Fruit fly (Drosophila melanogaster) whole organism, embryonic: ENCODE measurements around the gene mus301.

Source experiments
- ATbp ChIP-seq: fragments of 200-800 bp; sonication (Bioruptor generic); optimal IDR thresholded peaks from 2 replicates; lab custom pipeline; 2017; ENCODE audit warnings: missing biosample characterization, mild to moderate bottlenecking, missing genetic modification characterization, missing genetic modification reagents
- B-H2 ChIP-seq: fragments of 200-800 bp; sonication (Bioruptor generic); optimal IDR thresholded peaks from 2 replicates; lab custom pipeline; 2018; ENCODE audit warnings: missing biosample characterization, mild to moderate bottlenecking, missing genetic modification characterization
- Blimp-1 ChIP-seq: fragments of 200-800 bp; sonication (Bioruptor generic); optimal IDR thresholded peaks from 3 replicates; lab custom pipeline; 2018; ENCODE audit warnings: missing biosample characterization, missing genetic modification characterization, mild to moderate bottlenecking, moderate library complexity, missing genetic modification reagents
- CG10147 ChIP-seq: fragments of 200-800 bp; sonication (Bioruptor generic); optimal IDR thresholded peaks from 2 replicates; lab custom pipeline; 2019; ENCODE audit warnings: missing biosample characterization, mild to moderate bottlenecking, missing genetic modification characterization, moderate library complexity
- CG10274 ChIP-seq: fragments of 200-800 bp; sonication (Bioruptor generic); optimal IDR thresholded peaks from 3 replicates; lab custom pipeline; 2017; ENCODE audit warnings: missing biosample characterization, mild to moderate bottlenecking, missing genetic modification characterization
- CG10462 ChIP-seq: fragments of 200-800 bp; sonication (Bioruptor generic); optimal IDR thresholded peaks from 2 replicates; lab custom pipeline; 2016; ENCODE audit warnings: missing biosample characterization, missing genetic modification characterization
- CG10959 ChIP-seq: fragments of 200-800 bp; sonication (Bioruptor generic); IDR thresholded peaks from 2 replicates; pipeline ENCODE4 v1.3.6; 2022; ENCODE audit warnings: missing biosample characterization, missing genetic modification characterization
- CG16779 ChIP-seq: fragments of 200-800 bp; sonication (Bioruptor generic); IDR thresholded peaks from 2 replicates; pipeline ENCODE4 v1.3.6; 2022; ENCODE audit warnings: missing biosample characterization, missing genetic modification characterization
- CG17829 ChIP-seq: fragments of 200-800 bp; optimal IDR thresholded peaks from 2 replicates; lab custom pipeline; 2019; ENCODE audit warnings: missing biosample characterization, mild to moderate bottlenecking, missing genetic modification characterization, moderate library complexity
- CG18011 ChIP-seq: fragments of 200-800 bp; sonication (Bioruptor generic); optimal IDR thresholded peaks from 2 replicates; lab custom pipeline; 2017; ENCODE audit warnings: missing biosample characterization, missing genetic modification characterization, mild to moderate bottlenecking, moderate library complexity, missing genotype
- CG18262 ChIP-seq: fragments of 200-800 bp; optimal IDR thresholded peaks from 3 replicates; lab custom pipeline; 2019; ENCODE audit warnings: missing biosample characterization, mild to moderate bottlenecking, missing genetic modification characterization, moderate library complexity
- CG18476 ChIP-seq: fragments of 200-800 bp; sonication (Bioruptor generic); optimal IDR thresholded peaks from 2 replicates; lab custom pipeline; 2016; ENCODE audit warnings: missing biosample characterization, mild to moderate bottlenecking, missing genetic modification characterization
- CG31365 ChIP-seq: fragments of 200-800 bp; sonication (Bioruptor generic); optimal IDR thresholded peaks from 2 replicates; lab custom pipeline; 2018; ENCODE audit warnings: missing biosample characterization, mild to moderate bottlenecking, missing genetic modification characterization
- CG31441 ChIP-seq: fragments of 200-800 bp; sonication (Bioruptor generic); IDR thresholded peaks from 2 replicates; pipeline ENCODE4 v1.3.6; 2022; ENCODE audit warnings: missing biosample characterization, missing genetic modification characterization
- CG34422 ChIP-seq: fragments of 200-800 bp; sonication (Bioruptor generic); IDR thresholded peaks from 3 replicates; pipeline ENCODE4 v1.3.6; 2022; ENCODE audit warnings: missing biosample characterization, missing genetic modification characterization
- CG3995 ChIP-seq: fragments of 200-800 bp; sonication (Bioruptor generic); optimal IDR thresholded peaks from 3 replicates; lab custom pipeline; 2016; ENCODE audit warnings: missing biosample characterization, missing genetic modification characterization
- CG4404 ChIP-seq: fragments of 200-800 bp; sonication (Bioruptor generic); IDR thresholded peaks from 2 replicates; pipeline ENCODE4 v1.3.6; 2022; ENCODE audit warnings: missing biosample characterization, missing genetic modification characterization
- CG6689 ChIP-seq: fragments of 200-800 bp; sonication (Bioruptor generic); IDR thresholded peaks from 2 replicates; pipeline ENCODE4 v1.3.6; 2022; ENCODE audit warnings: missing biosample characterization, missing genetic modification characterization
- CG7271 ChIP-seq: fragments of 200-800 bp; sonication (Bioruptor generic); optimal IDR thresholded peaks from 2 replicates; lab custom pipeline; 2018; ENCODE audit warnings: missing biosample characterization, mild to moderate bottlenecking, missing genetic modification characterization, moderate library complexity
- CG7963 ChIP-seq: fragments of 200-800 bp; sonication (Bioruptor generic); IDR thresholded peaks from 3 replicates; pipeline ENCODE4 v1.3.6; 2022; ENCODE audit warnings: missing biosample characterization, missing genetic modification characterization; ENCODE audit not compliant: partially characterized antibody
- CG9797 ChIP-seq: fragments of 200-800 bp; sonication (Bioruptor generic); optimal IDR thresholded peaks from 3 replicates; lab custom pipeline; 2018; ENCODE audit warnings: missing biosample characterization, mild to moderate bottlenecking, missing genetic modification characterization
- CHES-1-like ChIP-seq: fragments of 200-800 bp; sonication (Bioruptor generic); optimal IDR thresholded peaks from 2 replicates; lab custom pipeline; 2016; ENCODE audit warnings: missing biosample characterization, missing genetic modification characterization
- Dll ChIP-seq: fragments of 200-800 bp; sonication (Bioruptor generic); IDR thresholded peaks from 4 replicates; pipeline ENCODE4 v1.3.6; 2022; ENCODE audit warnings: missing biosample characterization, missing genetic modification characterization; ENCODE audit not compliant: partially characterized antibody
- Ets65A ChIP-seq: fragments of 200-800 bp; sonication (Bioruptor generic); peaks from one replicate; lab custom pipeline; 2016; ENCODE audit warnings: missing biosample characterization, missing genetic modification characterization
- H2.0 ChIP-seq: fragments of 200-800 bp; sonication (Bioruptor generic); IDR thresholded peaks from 2 replicates; pipeline ENCODE4 v1.3.6; 2022; ENCODE audit warnings: missing biosample characterization, missing genetic modification characterization
- Hmr ChIP-seq: fragments of 200-800 bp; sonication (Bioruptor generic); optimal IDR thresholded peaks from 3 replicates; lab custom pipeline; 2017; ENCODE audit warnings: mild to moderate bottlenecking, missing biosample characterization, missing genetic modification reagents, missing genetic modification characterization
- Jarid2 ChIP-seq: fragments of 200-800 bp; sonication (Bioruptor generic); optimal IDR thresholded peaks from 3 replicates; lab custom pipeline; 2017; ENCODE audit warnings: mild to moderate bottlenecking, missing biosample characterization, missing genetic modification reagents, missing genetic modification characterization
- Poxn ChIP-seq: fragments of 200-800 bp; sonication (Bioruptor generic); IDR thresholded peaks from 2 replicates; pipeline ENCODE4 v1.3.6; 2022; ENCODE audit warnings: missing biosample characterization, missing genetic modification characterization
- Rfx ChIP-seq: fragments of 200-800 bp; sonication (Bioruptor generic); IDR thresholded peaks from 2 replicates; pipeline ENCODE4 v1.3.6; 2022; ENCODE audit warnings: missing biosample characterization, missing genetic modification characterization
- Vsx1 ChIP-seq: fragments of 200-800 bp; sonication (Bioruptor generic); optimal IDR thresholded peaks from 2 replicates; lab custom pipeline; 2017; ENCODE audit warnings: missing biosample characterization, mild to moderate bottlenecking, missing genetic modification characterization, missing genetic modification reagents
- abd-A ChIP-seq: fragments of 200-800 bp; sonication (Bioruptor generic); optimal IDR thresholded peaks from 3 replicates; lab custom pipeline; 2019; ENCODE audit warnings: missing biosample characterization, mild to moderate bottlenecking, missing genetic modification characterization, moderate library complexity
- ac ChIP-seq: fragments of 200-800 bp; sonication (Bioruptor generic); optimal IDR thresholded peaks from 3 replicates; lab custom pipeline; 2017; ENCODE audit warnings: missing biosample characterization, mild to moderate bottlenecking, missing genetic modification characterization
- az2 ChIP-seq: fragments of 200-800 bp; sonication (Bioruptor generic); optimal IDR thresholded peaks from 3 replicates; lab custom pipeline; 2016; ENCODE audit warnings: missing biosample characterization, missing genetic modification characterization
- bsh ChIP-seq, 2 experiments: fragments of 200-800 bp; sonication (Bioruptor generic); optimal IDR thresholded peaks; 2 replicates each; lab custom pipeline; 2017 to 2018; ENCODE audit warnings: mild to moderate bottlenecking in 2 of 2, missing biosample characterization in 2 of 2, missing genetic modification characterization in 2 of 2, moderate library complexity in 1 of 2
- crc ChIP-seq: fragments of 200-800 bp; sonication (Bioruptor generic); optimal IDR thresholded peaks from 2 replicates; lab custom pipeline; 2016; ENCODE audit warnings: missing biosample characterization, missing genetic modification characterization
- danr ChIP-seq: fragments of 200-800 bp; sonication (Bioruptor generic); IDR thresholded peaks from 2 replicates; pipeline ENCODE4 v1.3.6; 2022; ENCODE audit warnings: missing biosample characterization, missing genetic modification characterization
- dmrt11E ChIP-seq: fragments of 200-800 bp; sonication (Bioruptor generic); optimal IDR thresholded peaks from 3 replicates; lab custom pipeline; 2018; ENCODE audit warnings: missing biosample characterization, mild to moderate bottlenecking, missing genetic modification characterization, moderate library complexity
- ems ChIP-seq: fragments of 200-800 bp; sonication (Bioruptor generic); optimal IDR thresholded peaks from 3 replicates; lab custom pipeline; 2016; ENCODE audit warnings: missing biosample characterization, missing genetic modification characterization
- fd64A ChIP-seq: fragments of 200-800 bp; sonication (Bioruptor generic); optimal IDR thresholded peaks from 3 replicates; lab custom pipeline; 2018; ENCODE audit warnings: missing biosample characterization, mild to moderate bottlenecking, missing genetic modification characterization
- jigr1 ChIP-seq: fragments of 200-800 bp; sonication (Bioruptor generic); IDR thresholded peaks from 3 replicates; pipeline ENCODE4 v1.3.6; 2022; ENCODE audit warnings: missing biosample characterization, missing genetic modification characterization
- mam ChIP-seq: fragments of 200-800 bp; sonication (Bioruptor generic); optimal IDR thresholded peaks from 3 replicates; lab custom pipeline; 2016; ENCODE audit warnings: missing biosample characterization, missing genetic modification characterization
- otp ChIP-seq: fragments of 200-800 bp; sonication (Bioruptor generic); IDR thresholded peaks from 3 replicates; pipeline ENCODE4, ENCODE4 v1.3.6; 2022; ENCODE audit warnings: missing biosample characterization, missing genetic modification characterization
- pum ChIP-seq: fragments of 200-800 bp; sonication (Bioruptor generic); optimal IDR thresholded peaks from 2 replicates; lab custom pipeline; 2016; ENCODE audit warnings: missing biosample characterization, missing genetic modification characterization
- ro ChIP-seq: fragments of 200-800 bp; sonication (Bioruptor generic); IDR thresholded peaks from 2 replicates; pipeline ENCODE4 v1.3.6; 2022; ENCODE audit warnings: missing biosample characterization, missing genetic modification characterization
- row ChIP-seq: fragments of 200-800 bp; sonication (Bioruptor generic); IDR thresholded peaks from 3 replicates; pipeline ENCODE4 v1.3.6; 2022; ENCODE audit warnings: missing biosample characterization, missing genetic modification characterization
- salm ChIP-seq: fragments of 200-800 bp; sonication (Bioruptor generic); optimal IDR thresholded peaks from 2 replicates; lab custom pipeline; 2018; ENCODE audit warnings: missing biosample characterization, mild to moderate bottlenecking, missing genetic modification characterization
- sc ChIP-seq, 3 experiments: fragments of >200 bp in 2 of 3; fragments of 200-800 bp in 1 of 3; sonication (Bioruptor generic) in 1 of 3; optimal IDR thresholded peaks; 2 replicates in 2 of 3; 3 replicates in 1 of 3; lab custom pipeline; 2017; ENCODE audit warnings: mild to moderate bottlenecking in 1 of 3, missing biosample characterization in 1 of 3, missing genetic modification characterization in 1 of 3, missing genetic modification reagents in 1 of 3
- sens ChIP-seq: fragments of 200-800 bp; sonication (Bioruptor generic); peaks from one replicate; lab custom pipeline; 2016; ENCODE audit warnings: missing biosample characterization, missing genetic modification characterization
- vvl ChIP-seq: fragments of 200-800 bp; sonication (Bioruptor generic); IDR thresholded peaks from 2 replicates; pipeline ENCODE4 v1.3.6; 2022; ENCODE audit warnings: missing biosample characterization, missing genetic modification characterization
- zen ChIP-seq: fragments of 200-800 bp; sonication (Bioruptor generic); optimal IDR thresholded peaks from 3 replicates; lab custom pipeline; 2018; ENCODE audit warnings: missing biosample characterization, mild to moderate bottlenecking, missing genetic modification characterization, moderate library complexity

Gene mus301

DNA sequence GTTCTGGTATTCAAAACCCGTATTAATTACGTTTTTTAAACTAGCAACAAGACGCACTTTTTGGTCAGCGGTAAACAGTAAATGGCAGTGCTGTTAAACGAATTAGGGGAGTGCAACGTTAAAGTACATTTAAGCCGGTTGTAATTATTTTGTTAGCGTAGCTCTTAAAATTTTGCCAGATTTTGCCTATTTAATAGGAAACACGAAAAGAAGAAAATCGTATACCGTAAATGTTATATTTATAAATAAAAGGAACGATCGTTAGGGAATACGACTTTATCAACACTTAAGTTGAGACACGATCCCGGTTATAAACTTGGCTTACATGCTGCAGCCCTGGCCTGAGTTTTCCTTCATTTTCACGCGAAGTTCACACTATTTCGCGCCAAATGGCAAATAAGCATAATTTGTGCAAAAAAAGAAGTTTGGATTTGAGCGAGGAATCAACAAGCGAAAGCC, at the start of gene mus301, which contains the start of gene Setx (continued):
- 0 out of 4 replicates have a peak, but pooled peaks have one; percentile 37 for TF ChIP-seq Dll
- peak; percentile 82 for TF ChIP-seq CG18476 (GFP tag; lab: Kevin White, UChicago)
- TF ChIP-seq CHES-1-like (GFP tag; lab: Kevin White, UChicago) = peak; percentile 85
- TF ChIP-seq CG17829 (tag; lab: Kevin White, UChicago) = no peak
- TF ChIP-seq B-H2 = peak; percentile 75
- TF ChIP-seq abd-A (tag; lab: Kevin White, UChicago) = no peak
- TF ChIP-seq CG7963 = no peak
- no peak for TF ChIP-seq salm (tag; lab: Kevin White, UChicago)
- peak; percentile 88 for TF ChIP-seq zen (tag; lab: Kevin White, UChicago)
- TF ChIP-seq CG16779 = no peak
- peak; percentile 48; the same call in 1 of the 2 replicates for TF ChIP-seq CG10959 (GFP tag; lab: Robert Waterston, UW)
- peak; percentile 2 for TF ChIP-seq CG7271 (tag; lab: Kevin White, UChicago)
- 0 out of 2 replicates have a peak, but pooled peaks have one; percentile 40 for TF ChIP-seq ro (GFP tag; lab: Robert Waterston, UW)
- TF ChIP-seq ems = peak; percentile 87
- peak; percentile 62 for TF ChIP-seq H2.0 (GFP tag; lab: Robert Waterston, UW)
- peak; percentile 76 for TF ChIP-seq CG18011
- peak; percentile 76 for TF ChIP-seq CG9797 (GFP tag; lab: Kevin White, UChicago)
- TF ChIP-seq sc (optimal IDR thresholded peaks at IDR 0.05; lab: Kevin White, UChicago) = no peak
- TF ChIP-seq sc (GFP tag; optimal IDR thresholded peaks at IDR 0.05; lab: Kevin White, UChicago) = peak; percentile 34
- no peak for TF ChIP-seq fd64A (GFP tag; lab: Kevin White, UChicago)
- TF ChIP-seq danr (GFP tag; lab: Robert Waterston, UW) = peak; percentile 54; the same call in 1 of the 2 replicates
- no peak for TF ChIP-seq jigr1 (GFP tag; lab: Robert Waterston, UW)
- no peak for TF ChIP-seq otp (GFP tag; lab: Robert Waterston, UW)
- peak in 1 of 2 experiments; percentile 71 for TF ChIP-seq bsh (GFP tag; optimal IDR thresholded peaks at IDR 0.05; lab: Kevin White, UChicago)
- TF ChIP-seq CG10147 (GFP tag; lab: Kevin White, UChicago) = no peak
- peak; percentile 96 for TF ChIP-seq sens (GFP tag; lab: Kevin White, UChicago)
- peak; percentile 63; the same call in 2 of the 3 replicates for TF ChIP-seq CG34422 (GFP tag; lab: Robert Waterston, UW)
- peak; percentile 63 for TF ChIP-seq dmrt11E (tag; lab: Kevin White, UChicago)
- no peak for TF ChIP-seq CG18262
- TF ChIP-seq CG31441 (GFP tag; lab: Robert Waterston, UW) = no peak
- TF ChIP-seq Rfx (GFP tag; lab: Robert Waterston, UW) = peak; percentile 89
- TF ChIP-seq Jarid2 = no peak
- TF ChIP-seq az2 (GFP tag; lab: Kevin White, UChicago) = peak; percentile 77
- TF ChIP-seq CG31365 (tag; lab: Kevin White, UChicago) = no peak
- peak; percentile 68 for TF ChIP-seq row (GFP tag; lab: Robert Waterston, UW)
- TF ChIP-seq ac = no peak
- TF ChIP-seq CG10274 = peak; percentile 9
- TF ChIP-seq Hmr = peak; percentile 92
- peak; percentile 81 for TF ChIP-seq vvl (GFP tag; lab: Robert Waterston, UW)
- TF ChIP-seq Poxn (GFP tag; lab: Robert Waterston, UW) = no peak
- TF ChIP-seq Ets65A = peak; percentile 99
- peak; percentile 54 for TF ChIP-seq CG3995 (GFP tag; lab: Kevin White, UChicago)
- TF ChIP-seq CG10462 = peak; percentile 69
- peak; percentile 87 for TF ChIP-seq mam (GFP tag; lab: Kevin White, UChicago)
- TF ChIP-seq CG6689 (GFP tag; lab: Robert Waterston, UW) = peak; percentile 58; the same call in 1 of the 2 replicates
- peak; percentile 81 for TF ChIP-seq pum
- peak; percentile 30 for TF ChIP-seq ATbp (GFP tag; lab: Kevin White, UChicago)
- TF ChIP-seq CG4404 (GFP tag; lab: Robert Waterston, UW) = peak; percentile 75
- no peak for TF ChIP-seq Blimp-1 (GFP tag; lab: Kevin White, UChicago)
- TF ChIP-seq crc = peak; percentile 47
- no peak for TF ChIP-seq Vsx1 (GFP tag; lab: Kevin White, UChicago)
